Worm (Caenorhabditis elegans) whole organism, mixed stage, embryonic: Measurements from ENCODE around the gene vha-12.

Experiments
- cnd-1 ChIP-seq: fragments of 200-800 bp; sonication (Bioruptor generic); optimal IDR thresholded peaks from 2 replicates; lab custom pipeline; 2018; ENCODE audit warnings: mild to moderate bottlenecking, missing genetic modification characterization, missing compliant biosample characterization
- elt-1 ChIP-seq: sonication (generic microtip); optimal IDR thresholded peaks from 2 replicates; lab custom pipeline; 2017; ENCODE audit warnings: missing genetic modification characterization, mild to moderate bottlenecking, missing compliant biosample characterization, antibody characterized with exemption, moderate library complexity, borderline replicate concordance; ENCODE audit not compliant: insufficient read depth
- elt-3 ChIP-seq: fragments of 150-350 bp; optimal IDR thresholded peaks from 2 replicates; lab custom pipeline; 2014; ENCODE audit warnings: missing biosample characterization, missing genetic modification characterization
- ham-2 ChIP-seq: fragments of 200-800 bp; sonication (Bioruptor generic); optimal IDR thresholded peaks from 2 replicates; lab custom pipeline; 2018; ENCODE audit warnings: mild to moderate bottlenecking, missing genetic modification characterization, missing compliant biosample characterization
- mls-2 ChIP-seq: sonication (generic microtip); optimal IDR thresholded peaks from 2 replicates; lab custom pipeline; 2016; ENCODE audit warnings: mild to moderate bottlenecking, missing genetic modification characterization, moderate library complexity, missing compliant biosample characterization
- nhr-237 ChIP-seq: fragments of 150-350 bp; optimal IDR thresholded peaks from 2 replicates; lab custom pipeline; 2014; ENCODE audit warnings: missing biosample characterization, missing genetic modification characterization
- unc-120 ChIP-seq: sonication (generic microtip); optimal IDR thresholded peaks from 2 replicates; lab custom pipeline; 2017; ENCODE audit warnings: missing genetic modification characterization, missing compliant biosample characterization; ENCODE audit not compliant: poor library complexity, severe bottlenecking
- ztf-11 ChIP-seq: fragments of 150-350 bp; optimal IDR thresholded peaks from 2 replicates; lab custom pipeline; 2014; ENCODE audit warnings: missing biosample characterization, missing genetic modification characterization

ce11 chrX:4193080-4193479 lies 2.2 kb downstream of the vha-12 start:
- TF ChIP-seq ztf-11 (tag; lab: Kevin White, UChicago) (no peak), elt-3 (tag; lab: Kevin White, UChicago) (no peak), unc-120 (tag; lab: Kevin White, UChicago) (no peak), cnd-1 (tag; lab: Kevin White, UChicago) (no peak), mls-2 (no peak), nhr-237 (no peak), elt-1 (tag; lab: Kevin White, UChicago) (no peak), ham-2 (GFP tag; lab: Kevin White, UChicago) (no peak)
